Fruit fly (Drosophila melanogaster): ENCODE data around the gene CG6569.

DNA sequence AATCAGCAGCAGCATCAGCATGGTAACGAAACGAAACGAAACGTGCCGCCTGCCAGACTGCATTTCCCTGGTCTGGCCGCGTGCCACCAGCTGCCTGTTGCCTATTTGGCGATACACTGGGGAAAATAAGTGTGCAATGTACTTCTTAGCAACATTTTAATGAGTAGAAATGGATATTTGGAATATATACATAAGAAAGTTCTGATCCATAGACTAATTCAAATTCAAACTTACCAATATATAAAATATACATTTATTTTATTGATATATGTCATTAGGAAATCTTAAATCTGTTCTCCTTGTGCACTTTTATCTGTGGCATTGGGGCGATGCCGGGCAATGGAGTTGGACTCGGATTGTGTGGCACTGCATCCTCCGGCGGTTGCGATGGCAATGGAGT is 26.2 kb upstream of the CG6569 start:
- TF ChIP-seq CG8478 (optimal IDR thresholded peaks at IDR 0.05) (no peak), EcR (GFP tag; optimal IDR thresholded peaks at IDR 0.05) (no peak), psq (optimal IDR thresholded peaks at IDR 0.05) (no peak), pan (optimal IDR thresholded peaks at IDR 0.05) (no peak), usp (GFP tag; optimal IDR thresholded peaks at IDR 0.05) (no peak)
